Fruit fly (Drosophila melanogaster) whole organism, embryonic: Measurements from ENCODE around the gene cnc.

Experiments
- Abd-B ChIP-seq: fragments of 200-800 bp; sonication (Bioruptor generic); optimal IDR thresholded peaks from 2 replicates; lab custom pipeline; 2018; ENCODE audit warnings: missing biosample characterization, mild to moderate bottlenecking, missing genetic modification characterization, moderate library complexity
- Bgb ChIP-seq: fragments of 200-800 bp; sonication (Bioruptor generic); IDR thresholded peaks from 2 replicates; pipeline ENCODE4 v1.3.6; 2022; ENCODE audit warnings: missing biosample characterization, missing genetic modification characterization; ENCODE audit not compliant: partially characterized antibody
- Blimp-1 ChIP-seq: fragments of 200-800 bp; sonication (Bioruptor generic); optimal IDR thresholded peaks from 3 replicates; lab custom pipeline; 2018; ENCODE audit warnings: missing biosample characterization, missing genetic modification characterization, mild to moderate bottlenecking, moderate library complexity, missing genetic modification reagents
- CG10274 ChIP-seq: fragments of 200-800 bp; sonication (Bioruptor generic); optimal IDR thresholded peaks from 3 replicates; lab custom pipeline; 2017; ENCODE audit warnings: missing biosample characterization, mild to moderate bottlenecking, missing genetic modification characterization
- CG10654 ChIP-seq: fragments of 200-800 bp; sonication (Bioruptor generic); optimal IDR thresholded peaks from 2 replicates; lab custom pipeline; 2016; ENCODE audit warnings: missing biosample characterization, missing genetic modification characterization
- CG11247 ChIP-seq: fragments of 200-800 bp; sonication (Bioruptor generic); IDR thresholded peaks from 2 replicates; pipeline ENCODE4 v1.3.6; 2022; ENCODE audit warnings: missing biosample characterization, missing genetic modification characterization
- CG12299 ChIP-seq: fragments of 200-800 bp; sonication (Bioruptor generic); optimal IDR thresholded peaks from 2 replicates; lab custom pipeline; 2018; ENCODE audit warnings: missing biosample characterization, mild to moderate bottlenecking, missing genetic modification characterization
- CG12769 ChIP-seq: fragments of 200-800 bp; sonication (Bioruptor generic); optimal IDR thresholded peaks from 2 replicates; lab custom pipeline; 2019; ENCODE audit warnings: missing biosample characterization, mild to moderate bottlenecking, missing genetic modification characterization, moderate library complexity
- CG13287 ChIP-seq: fragments of 200-800 bp; sonication (Bioruptor generic); IDR thresholded peaks from 2 replicates; pipeline ENCODE4 v1.3.6; 2022; ENCODE audit warnings: missing biosample characterization, missing genetic modification characterization; ENCODE audit not compliant: partially characterized antibody
- CG15514 ChIP-seq: fragments of 200-800 bp; sonication (Bioruptor generic); optimal IDR thresholded peaks from 3 replicates; lab custom pipeline; 2017; ENCODE audit warnings: missing biosample characterization, missing genetic modification characterization, mild to moderate bottlenecking, moderate library complexity, missing genetic modification reagents
- CG7556 ChIP-seq: fragments of 200-800 bp; sonication (Bioruptor generic); optimal IDR thresholded peaks from 2 replicates; lab custom pipeline; 2017; ENCODE audit warnings: missing biosample characterization, mild to moderate bottlenecking, missing genetic modification characterization
- CG7839 ChIP-seq: fragments of 200-800 bp; sonication (Bioruptor generic); optimal IDR thresholded peaks from 3 replicates; lab custom pipeline; 2018; ENCODE audit warnings: missing biosample characterization, mild to moderate bottlenecking, missing genetic modification characterization, moderate library complexity
- CG7928 ChIP-seq: fragments of 200-800 bp; sonication (Bioruptor generic); optimal IDR thresholded peaks from 2 replicates; lab custom pipeline; 2017; ENCODE audit warnings: missing biosample characterization, mild to moderate bottlenecking, missing genetic modification characterization
- CG9932 ChIP-seq: fragments of 200-800 bp; sonication (Bioruptor generic); IDR thresholded peaks from 2 replicates; pipeline ENCODE4 v1.3.6; 2022; ENCODE audit warnings: missing biosample characterization, missing genetic modification characterization
- Dbx ChIP-seq: fragments of 200-800 bp; sonication (Bioruptor generic); IDR thresholded peaks from 3 replicates; pipeline ENCODE4 v1.3.6; 2022; ENCODE audit warnings: missing biosample characterization, missing genetic modification characterization
- Doc3 ChIP-seq: fragments of 200-800 bp; sonication (Bioruptor generic); IDR thresholded peaks from 3 replicates; pipeline ENCODE4 v1.3.6; 2022; ENCODE audit warnings: missing biosample characterization, missing genetic modification characterization; ENCODE audit not compliant: partially characterized antibody
- Dp ChIP-seq: fragments of 200-800 bp; sonication (Bioruptor generic); optimal IDR thresholded peaks from 2 replicates; lab custom pipeline; 2018; ENCODE audit warnings: missing biosample characterization, mild to moderate bottlenecking, missing genetic modification characterization, moderate library complexity
- Eip74EF ChIP-seq, 2 experiments: fragments of 200-800 bp in 1 of 2; fragments of >200 bp in 1 of 2; sonication (Bioruptor generic) in 1 of 2; optimal IDR thresholded peaks; 2 replicates each; lab custom pipeline; 2017 to 2019; ENCODE audit warnings: missing biosample characterization in 2 of 2, missing genetic modification characterization in 2 of 2, mild to moderate bottlenecking in 1 of 2, moderate library complexity in 1 of 2
- Gug ChIP-seq: fragments of 200-800 bp; sonication (Bioruptor generic); IDR thresholded peaks from 4 replicates; pipeline ENCODE4 v1.3.6; 2022; ENCODE audit warnings: missing biosample characterization, missing genetic modification characterization
- Hmr ChIP-seq: fragments of 200-800 bp; sonication (Bioruptor generic); optimal IDR thresholded peaks from 3 replicates; lab custom pipeline; 2017; ENCODE audit warnings: mild to moderate bottlenecking, missing biosample characterization, missing genetic modification reagents, missing genetic modification characterization
- Jarid2 ChIP-seq: fragments of 200-800 bp; sonication (Bioruptor generic); optimal IDR thresholded peaks from 3 replicates; lab custom pipeline; 2017; ENCODE audit warnings: mild to moderate bottlenecking, missing biosample characterization, missing genetic modification reagents, missing genetic modification characterization
- Optix ChIP-seq: fragments of 200-800 bp; sonication (Bioruptor generic); IDR thresholded peaks from 3 replicates; pipeline ENCODE4 v1.3.6; 2022; ENCODE audit warnings: missing biosample characterization, missing genetic modification characterization
- Ptx1 ChIP-seq: fragments of 200-800 bp; sonication (Bioruptor generic); IDR thresholded peaks from 2 replicates; pipeline ENCODE4 v1.3.6; 2022; ENCODE audit warnings: missing biosample characterization, missing genetic modification characterization
- abd-A ChIP-seq: fragments of 200-800 bp; sonication (Bioruptor generic); optimal IDR thresholded peaks from 3 replicates; lab custom pipeline; 2019; ENCODE audit warnings: missing biosample characterization, mild to moderate bottlenecking, missing genetic modification characterization, moderate library complexity
- bbx ChIP-seq: fragments of 200-800 bp; sonication (Bioruptor generic); IDR thresholded peaks from 2 replicates; pipeline ENCODE4 v1.3.6; 2022; ENCODE audit warnings: missing biosample characterization, missing genetic modification characterization; ENCODE audit not compliant: partially characterized antibody
- bsh ChIP-seq, 2 experiments: fragments of 200-800 bp; sonication (Bioruptor generic); optimal IDR thresholded peaks; 2 replicates each; lab custom pipeline; 2017 to 2018; ENCODE audit warnings: mild to moderate bottlenecking in 2 of 2, missing biosample characterization in 2 of 2, missing genetic modification characterization in 2 of 2, moderate library complexity in 1 of 2
- ci ChIP-seq: fragments of 200-800 bp; sonication (Bioruptor generic); IDR thresholded peaks from 3 replicates; pipeline ENCODE4 v1.3.6; 2022; ENCODE audit warnings: missing biosample characterization, missing genetic modification characterization
- corto ChIP-seq: fragments of 200-800 bp; sonication (Bioruptor generic); optimal IDR thresholded peaks from 2 replicates; lab custom pipeline; 2016; ENCODE audit warnings: missing biosample characterization, mild to moderate bottlenecking, missing genetic modification characterization, moderate library complexity
- crp ChIP-seq, 2 experiments: fragments of 200-800 bp; sonication (Bioruptor generic); optimal IDR thresholded peaks; 2 replicates in 1 of 2; 3 replicates in 1 of 2; lab custom pipeline; 2017; ENCODE audit warnings: missing biosample characterization in 2 of 2, missing genetic modification characterization in 2 of 2, mild to moderate bottlenecking in 1 of 2, moderate library complexity in 1 of 2
- dati ChIP-seq: fragments of 200-800 bp; sonication (Bioruptor generic); IDR thresholded peaks from 2 replicates; pipeline ENCODE4 v1.3.6; 2022; ENCODE audit warnings: missing biosample characterization, missing genetic modification characterization
- dimm ChIP-seq: fragments of 200-800 bp; sonication (Bioruptor generic); IDR thresholded peaks from 2 replicates; pipeline ENCODE4 v1.3.6; 2022; ENCODE audit warnings: missing biosample characterization, missing genetic modification characterization
- exex ChIP-seq: fragments of 200-800 bp; sonication (Bioruptor generic); optimal IDR thresholded peaks from 4 replicates; lab custom pipeline; 2018; ENCODE audit warnings: missing biosample characterization, mild to moderate bottlenecking, missing genetic modification characterization, moderate library complexity
- gro ChIP-seq: fragments of 200-800 bp; sonication (Bioruptor generic); optimal IDR thresholded peaks from 2 replicates; lab custom pipeline; 2016; ENCODE audit warnings: missing biosample characterization, missing genetic modification characterization
- kay ChIP-seq: fragments of 200-800 bp; sonication (Bioruptor generic); optimal IDR thresholded peaks from 2 replicates; lab custom pipeline; 2016; ENCODE audit warnings: missing biosample characterization, missing genetic modification characterization
- lbe ChIP-seq: fragments of 200-800 bp; sonication (Bioruptor generic); optimal IDR thresholded peaks from 2 replicates; lab custom pipeline; 2016; ENCODE audit warnings: missing biosample characterization, mild to moderate bottlenecking, missing genetic modification characterization
- lilli ChIP-seq: fragments of 200-800 bp; sonication (Bioruptor generic); optimal IDR thresholded peaks from 3 replicates; lab custom pipeline; 2016; ENCODE audit warnings: missing biosample characterization, missing genetic modification characterization
- nau ChIP-seq: fragments of 200-800 bp; sonication (Bioruptor generic); optimal IDR thresholded peaks from 3 replicates; lab custom pipeline; 2017; ENCODE audit warnings: missing biosample characterization, mild to moderate bottlenecking, missing genetic modification characterization, missing genetic modification reagents
- pho ChIP-seq: fragments of 200-800 bp; sonication (Bioruptor generic); optimal IDR thresholded peaks from 2 replicates; lab custom pipeline; 2016; ENCODE audit warnings: missing biosample characterization, missing genetic modification characterization
- phol ChIP-seq: fragments of 200-800 bp; sonication (Bioruptor generic); optimal IDR thresholded peaks from 3 replicates; lab custom pipeline; 2018; ENCODE audit warnings: missing biosample characterization, mild to moderate bottlenecking, missing genetic modification characterization, moderate library complexity
- pzg ChIP-seq: fragments of 200-800 bp; sonication (Bioruptor generic); optimal IDR thresholded peaks from 3 replicates; lab custom pipeline; 2018; ENCODE audit warnings: missing biosample characterization, mild to moderate bottlenecking, missing genetic modification characterization, moderate library complexity
- sc ChIP-seq, 3 experiments: fragments of >200 bp in 2 of 3; fragments of 200-800 bp in 1 of 3; sonication (Bioruptor generic) in 1 of 3; optimal IDR thresholded peaks; 2 replicates in 2 of 3; 3 replicates in 1 of 3; lab custom pipeline; 2017; ENCODE audit warnings: mild to moderate bottlenecking in 1 of 3, missing biosample characterization in 1 of 3, missing genetic modification characterization in 1 of 3, missing genetic modification reagents in 1 of 3
- scrt ChIP-seq: fragments of 200-800 bp; sonication (Bioruptor generic); optimal IDR thresholded peaks from 2 replicates; lab custom pipeline; 2018; ENCODE audit warnings: missing biosample characterization, mild to moderate bottlenecking, missing genetic modification characterization, moderate library complexity
- shn ChIP-seq: fragments of 200-800 bp; sonication (Bioruptor generic); optimal IDR thresholded peaks from 3 replicates; lab custom pipeline; 2016; ENCODE audit warnings: missing biosample characterization, missing genetic modification characterization
- sna ChIP-seq: fragments of 200-800 bp; sonication (Bioruptor generic); IDR thresholded peaks from 2 replicates; pipeline ENCODE4 v1.3.6; 2022; ENCODE audit warnings: missing biosample characterization, missing genetic modification characterization; ENCODE audit not compliant: partially characterized antibody
- sqz ChIP-seq: fragments of 200-800 bp; sonication (Bioruptor generic); optimal IDR thresholded peaks from 3 replicates; lab custom pipeline; 2018; ENCODE audit warnings: missing biosample characterization, mild to moderate bottlenecking, missing genetic modification characterization
- sug ChIP-seq: fragments of 200-800 bp; optimal IDR thresholded peaks from 2 replicates; lab custom pipeline; 2019; ENCODE audit warnings: missing biosample characterization, mild to moderate bottlenecking, missing genetic modification characterization, moderate library complexity
- tx ChIP-seq: fragments of 200-800 bp; sonication (Bioruptor generic); optimal IDR thresholded peaks from 2 replicates; lab custom pipeline; 2016; ENCODE audit warnings: missing biosample characterization, missing genetic modification characterization
- wek ChIP-seq: fragments of 200-800 bp; sonication (Bioruptor generic); optimal IDR thresholded peaks from 3 replicates; lab custom pipeline; 2018; ENCODE audit warnings: missing biosample characterization, mild to moderate bottlenecking, missing genetic modification characterization, moderate library complexity

Gene cnc

dm6 chr3R:23221680-23222148 is 4.8 kb downstream of the cnc start (continued):
- TF ChIP-seq sug (tag; lab: Kevin White, UChicago) (peak; percentile 2), pzg (GFP tag; lab: Kevin White, UChicago) (peak; percentile 75), Doc3 (GFP tag; lab: Robert Waterston, UW) (no peak), CG12769 (peak; percentile 18), CG7839 (tag; lab: Kevin White, UChicago) (no peak), lbe (GFP tag; lab: Kevin White, UChicago) (peak; percentile 67), CG7928 (GFP tag; lab: Kevin White, UChicago) (no peak), ci (GFP tag; lab: Robert Waterston, UW) (0 out of 3 replicates have a peak, but pooled peaks have one; percentile 36), CG10274 (GFP tag; lab: Kevin White, UChicago) (no peak), CG7556 (GFP tag; lab: Kevin White, UChicago) (no peak), dimm (GFP tag; lab: Robert Waterston, UW) (no peak), CG12299 (no peak), wek (no peak), corto (no peak), abd-A (peak; percentile 4), shn (no peak), Abd-B (no peak), Ptx1 (GFP tag; lab: Robert Waterston, UW) (no peak), pho (peak; percentile 0), exex (peak; percentile 47), Hmr (GFP tag; lab: Kevin White, UChicago) (peak; percentile 32), Gug (GFP tag; lab: Robert Waterston, UW) (no peak), Optix (GFP tag; lab: Robert Waterston, UW) (no peak), CG13287 (peak; percentile 61; the same call in 1 of the 2 replicates), gro (GFP tag; lab: Kevin White, UChicago) (peak; percentile 54), sqz (GFP tag; lab: Kevin White, UChicago) (peak; percentile 61), CG11247 (GFP tag; lab: Robert Waterston, UW) (no peak), bbx (peak; percentile 46; the same call in 1 of the 2 replicates), CG10654 (no peak), sc (optimal IDR thresholded peaks at IDR 0.05; lab: Kevin White, UChicago) (no peak), sc (GFP tag; optimal IDR thresholded peaks at IDR 0.05; lab: Kevin White, UChicago) (no peak), Dbx (GFP tag; lab: Robert Waterston, UW) (peak; percentile 19; the same call in 1 of the 3 replicates), dati (GFP tag; lab: Robert Waterston, UW) (no peak), Blimp-1 (GFP tag; lab: Kevin White, UChicago) (no peak), tx (no peak), Eip74EF (GFP tag; optimal IDR thresholded peaks at IDR 0.05; lab: Kevin White, UChicago) (no peak), CG15514 (GFP tag; lab: Kevin White, UChicago) (peak; percentile 25), bsh (GFP tag; optimal IDR thresholded peaks at IDR 0.05; lab: Kevin White, UChicago) (no peak), CG9932 (GFP tag; lab: Robert Waterston, UW) (no peak), crp (GFP tag; optimal IDR thresholded peaks at IDR 0.05; lab: Kevin White, UChicago) (peak in 1 of 2 experiments; percentile 36), phol (no peak), Jarid2 (GFP tag; lab: Kevin White, UChicago) (peak; percentile 1), kay (GFP tag; lab: Kevin White, UChicago) (no peak), Bgb (GFP tag; lab: Robert Waterston, UW) (peak; percentile 45; the same call in 1 of the 2 replicates), lilli (GFP tag; lab: Kevin White, UChicago) (no peak), Dp (GFP tag; lab: Kevin White, UChicago) (peak; percentile 54), nau (no peak), sna (0 out of 2 replicates have a peak, but pooled peaks have one; percentile 50), scrt (GFP tag; lab: Kevin White, UChicago) (peak; percentile 2)
